Worm (Caenorhabditis elegans): ENCODE results near the gene srsx-40.

DNA sequence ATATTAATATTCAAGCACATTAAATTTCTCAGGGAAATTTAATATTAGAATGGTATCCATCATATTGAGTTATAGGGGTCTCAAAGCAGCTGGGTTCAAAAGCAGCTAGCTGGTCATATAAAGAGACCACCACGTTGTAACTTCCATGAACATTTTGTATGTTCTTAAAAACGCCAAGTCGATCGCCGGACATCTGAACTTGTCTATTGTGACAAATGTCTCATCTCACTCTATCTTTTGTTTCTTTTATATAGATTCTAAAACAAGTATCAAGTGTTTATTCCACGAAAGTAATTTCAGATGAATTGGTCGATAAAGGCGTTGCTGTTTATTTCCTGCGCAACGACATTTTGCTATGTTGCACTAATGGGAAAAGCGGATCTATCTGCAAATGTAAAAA is 6.6 kb downstream of the srsx-40 start, which contains the start of gene ZK105.3:
- TF ChIP-seq fax-1 (tag; optimal IDR thresholded peaks at IDR 0.05) (no peak), C08G9.2 (tag; optimal IDR thresholded peaks at IDR 0.05) (no peak), ceh-18 (tag; optimal IDR thresholded peaks at IDR 0.05) (no peak), tbx-2 (tag; optimal IDR thresholded peaks at IDR 0.05) (no peak), pros-1 (tag; optimal IDR thresholded peaks at IDR 0.05) (no peak), C38D4.7 (GFP tag; optimal IDR thresholded peaks at IDR 0.05) (no peak), lin-11 (tag; optimal IDR thresholded peaks at IDR 0.05) (no peak), F13H6.1 (tag; optimal IDR thresholded peaks at IDR 0.05) (no peak)
